Fruit fly (Drosophila melanogaster): ENCODE results near the gene CG14130.

Gene CG14130

DNA sequence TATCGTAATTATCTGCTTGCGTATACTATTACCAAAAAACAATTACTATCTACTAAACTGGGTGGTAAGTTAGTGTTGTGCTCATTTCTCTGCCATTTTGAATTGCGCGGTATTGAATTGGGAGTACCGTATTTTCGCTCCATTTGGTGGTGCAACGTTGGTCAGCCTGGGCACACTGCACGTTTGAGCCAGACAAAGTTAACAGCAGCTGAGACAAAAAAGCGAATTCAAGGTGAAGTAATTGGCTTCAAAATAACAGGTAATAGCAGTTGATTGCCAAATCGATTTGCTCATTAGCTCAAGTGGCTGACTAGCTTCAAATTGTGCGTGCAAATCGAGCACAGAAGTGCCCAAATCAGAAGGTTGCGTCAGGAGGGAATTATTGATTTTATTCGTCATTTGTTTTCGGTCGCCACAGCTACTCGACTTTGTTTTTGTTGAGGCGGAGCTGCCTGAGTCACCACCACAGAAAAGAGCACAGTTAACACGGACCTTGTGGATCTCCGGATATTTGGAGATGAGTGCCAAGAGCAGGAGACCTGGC, 19.7 kb upstream of the CG14130 start, which contains the start of gene Klp68D (continued):
- TF ChIP-seq CG10431 (GFP tag; optimal IDR thresholded peaks at IDR 0.05) (no peak), MESR4 (GFP tag; optimal IDR thresholded peaks at IDR 0.05) (peak; percentile 67), ems (GFP tag; optimal IDR thresholded peaks at IDR 0.05) (no peak), CG4617 (GFP tag; optimal IDR thresholded peaks at IDR 0.05; ENCODE audit: borderline replicate concordance) (peak; percentile 62), chm (GFP tag; IDR thresholded peaks at IDR 0.05) (no peak), CG17186 (GFP tag; optimal IDR thresholded peaks at IDR 0.05) (peak; percentile 6), CG7928 (GFP tag; optimal IDR thresholded peaks at IDR 0.05) (no peak), CG2678 (tag; optimal IDR thresholded peaks at IDR 0.05) (no peak), her (GFP tag; optimal IDR thresholded peaks at IDR 0.05) (no peak), stwl (tag; optimal IDR thresholded peaks at IDR 0.05) (peak; percentile 78), wor (GFP tag; IDR thresholded peaks at IDR 0.05) (no peak), kay (GFP tag; optimal IDR thresholded peaks at IDR 0.05) (peak; percentile 37), CG6791 (GFP tag; IDR thresholded peaks at IDR 0.05; ENCODE audit: partially characterized antibody) (peak; percentile 57; the same call in 1 of the 3 replicates), HmgD (GFP tag; optimal IDR thresholded peaks at IDR 0.05) (no peak), sim (GFP tag; IDR thresholded peaks at IDR 0.05) (no peak), CG9797 (GFP tag; optimal IDR thresholded peaks at IDR 0.05) (peak; percentile 89), bbx (GFP tag; IDR thresholded peaks at IDR 0.05; ENCODE audit: partially characterized antibody) (0 out of 2 replicates have a peak, but pooled peaks have one; percentile 13), prd (optimal IDR thresholded peaks at IDR 0.05) (no peak), prd (GFP tag; IDR thresholded peaks at IDR 0.05) (no peak), Sin3A (optimal IDR thresholded peaks at IDR 0.05) (peak; percentile 24), Dp (GFP tag; optimal IDR thresholded peaks at IDR 0.05) (peak; percentile 89), CG11696 (GFP tag; IDR thresholded peaks at IDR 0.05) (no peak), Dref (GFP tag; IDR thresholded peaks at IDR 0.05) (peak; percentile 33; the same call in 1 of the 2 replicates), CG9876 (GFP tag; optimal IDR thresholded peaks at IDR 0.05) (no peak), CG13287 (GFP tag; IDR thresholded peaks at IDR 0.05; ENCODE audit: partially characterized antibody) (peak; percentile 53), CG2116 (GFP tag; optimal IDR thresholded peaks at IDR 0.05) (peak; percentile 28), Oli (tag; optimal IDR thresholded peaks at IDR 0.05) (no peak), YL-1 (GFP tag; optimal IDR thresholded peaks at IDR 0.05) (peak; percentile 45), TFAM (GFP tag; optimal IDR thresholded peaks at IDR 0.05) (no peak), Rfx (GFP tag; IDR thresholded peaks at IDR 0.05) (no peak), CG15514 (GFP tag; optimal IDR thresholded peaks at IDR 0.05) (peak; percentile 38), sc (optimal IDR thresholded peaks at IDR 0.05) (no peak), sc (GFP tag; optimal IDR thresholded peaks at IDR 0.05) (no peak), tup (GFP tag; optimal IDR thresholded peaks at IDR 0.05) (no peak), E2f2 (GFP tag; IDR thresholded peaks at IDR 0.05) (peak; percentile 95), fd64A (GFP tag; optimal IDR thresholded peaks at IDR 0.05) (no peak), gfzf (GFP tag; optimal IDR thresholded peaks at IDR 0.05) (peak; percentile 83), CG16815 (GFP tag; optimal IDR thresholded peaks at IDR 0.05) (no peak), CG34224 (GFP tag; IDR thresholded peaks at IDR 0.05; ENCODE audit: partially characterized antibody) (0 out of 3 replicates have a peak, but pooled peaks have one; percentile 23), BEAF-32 (GFP tag; optimal IDR thresholded peaks at IDR 0.05) (peak; percentile 31), CG4707 (GFP tag; optimal IDR thresholded peaks at IDR 0.05) (no peak), amos (GFP tag; IDR thresholded peaks at IDR 0.05; ENCODE audit: partially characterized antibody) (0 out of 2 replicates have a peak, but pooled peaks have one; percentile 11), CG11504 (tag; optimal IDR thresholded peaks at IDR 0.05) (peak; percentile 26), CG13424 (tag; optimal IDR thresholded peaks at IDR 0.05) (no peak), CG18476 (GFP tag; optimal IDR thresholded peaks at IDR 0.05) (no peak)

Measured in whole organism, embryonic.